Fruit fly (Drosophila melanogaster): ENCODE data around the gene Cph.

Gene Cph

dm6 chrX:7228599-7228998 lies 91.1 kb downstream of the Cph start:
- no peak for TF ChIP-seq noc (tag; optimal IDR thresholded peaks at IDR 0.05)

dm6 chrX:7230647-7231046 lies 93.1 kb downstream of the Cph start:
- no peak for TF ChIP-seq noc (tag; optimal IDR thresholded peaks at IDR 0.05)

- TF ChIP-seq noc (tag; optimal IDR thresholded peaks at IDR 0.05) = no peak
Observed at dm6 chrX:7241985-7242627, 104.6 kb downstream of the Cph start.

dm6 chrX:7246070-7246469 lies 108.5 kb downstream of the Cph start:
- TF ChIP-seq noc (tag; optimal IDR thresholded peaks at IDR 0.05) = no peak

dm6 chrX:7252468-7252867 lies 114.9 kb downstream of the Cph start:
- no peak for TF ChIP-seq noc (tag; optimal IDR thresholded peaks at IDR 0.05)

- no peak for TF ChIP-seq noc (tag; optimal IDR thresholded peaks at IDR 0.05)
Observed at dm6 chrX:7255153-7255552, 117.6 kb downstream of the Cph start.

- TF ChIP-seq noc (tag; optimal IDR thresholded peaks at IDR 0.05) = no peak
Observed at dm6 chrX:7266604-7267003, 129.1 kb downstream of the Cph start, which contains the start of gene CG1958. Gene CG1958 (plus strand): TSS chrX:7266904.

dm6 chrX:7271376-7272015 lies 134.0 kb downstream of the Cph start:
- TF ChIP-seq noc (tag; optimal IDR thresholded peaks at IDR 0.05) = no peak

- TF ChIP-seq noc (tag; optimal IDR thresholded peaks at IDR 0.05) = no peak
Observed at dm6 chrX:7277038-7277437, 139.5 kb downstream of the Cph start.

dm6 chrX:7284964-7285363 lies 147.4 kb downstream of the Cph start:
- no peak for TF ChIP-seq noc (tag; optimal IDR thresholded peaks at IDR 0.05)

dm6 chrX:7285410-7285809 lies 147.9 kb downstream of the Cph start:
- no peak for TF ChIP-seq noc (tag; optimal IDR thresholded peaks at IDR 0.05)

dm6 chrX:7285995-7286985 lies 148.8 kb downstream of the Cph start, which contains the start of gene CG2059:
Gene CG2059 (plus strand): TSS chrX:7286358.
- no peak for TF ChIP-seq noc (tag; optimal IDR thresholded peaks at IDR 0.05)

- no peak for TF ChIP-seq noc (tag; optimal IDR thresholded peaks at IDR 0.05)
Observed at dm6 chrX:7290811-7291515, 153.4 kb downstream of the Cph start, which contains the start of gene unc-119. Gene unc-119 (minus strand): TSS chrX:7291298.
